Worm (Caenorhabditis elegans): ENCODE measurements around the gene F16H6.7.

Gene F16H6.7

ce11 chrV:18198421-18198820 lies 10.6 kb downstream of the F16H6.7 start, which contains the start of gene F16H6.4:
Gene F16H6.4, plus strand, starts transcription at chrV:18198721.
- TF ChIP-seq hpl-2 (GFP tag; optimal IDR thresholded peaks at IDR 0.05): no peak
- TF ChIP-seq lin-35 (GFP tag; optimal IDR thresholded peaks at IDR 0.05): no peak
- TF ChIP-seq egl-27 (tag; optimal IDR thresholded peaks at IDR 0.05): no peak
- no peak for TF ChIP-seq unc-98 (GFP tag; IDR thresholded peaks at IDR 0.05)
- TF ChIP-seq elt-3 (tag; optimal IDR thresholded peaks at IDR 0.05): no peak
- TF ChIP-seq nhr-11 (tag; optimal IDR thresholded peaks at IDR 0.05): no peak

DNA sequence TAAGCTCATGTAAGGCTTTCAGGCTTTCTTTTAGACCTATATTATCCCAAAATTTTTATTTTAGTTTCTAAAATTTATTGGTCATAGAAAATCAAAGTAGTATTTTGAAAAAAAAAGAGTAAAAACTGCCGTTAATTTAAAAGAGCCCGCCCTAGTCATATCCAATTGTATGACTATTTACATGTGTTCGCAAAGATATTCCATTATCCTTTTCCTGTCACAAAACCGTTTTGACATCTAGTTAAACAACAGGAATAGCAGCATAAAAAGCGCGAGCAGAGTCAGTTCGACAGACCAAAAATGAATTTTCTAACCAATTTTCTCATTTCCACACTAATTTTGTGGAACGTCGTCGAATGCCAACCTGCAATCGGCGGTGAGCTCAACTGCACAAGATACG lies 14.0 kb downstream of the F16H6.7 start, which contains the start of gene F16H6.3:
TSS of gene F16H6.3 (plus strand) at position 301 of the 400 bp plus-strand sequence.
- TF ChIP-seq egl-13 (tag; optimal IDR thresholded peaks at IDR 0.05): no peak
- no peak for TF ChIP-seq sup-37 (GFP tag; optimal IDR thresholded peaks at IDR 0.05)
- no peak for TF ChIP-seq tlp-1 (tag; optimal IDR thresholded peaks at IDR 0.05)
- TF ChIP-seq mab-9 (GFP tag; IDR thresholded peaks at IDR 0.05): no peak
- no peak for TF ChIP-seq fkh-8 (tag; optimal IDR thresholded peaks at IDR 0.05)
- no peak for TF ChIP-seq blmp-1 (tag; optimal IDR thresholded peaks at IDR 0.05)
- no peak for TF ChIP-seq lin-35 (GFP tag; optimal IDR thresholded peaks at IDR 0.05)

DNA sequence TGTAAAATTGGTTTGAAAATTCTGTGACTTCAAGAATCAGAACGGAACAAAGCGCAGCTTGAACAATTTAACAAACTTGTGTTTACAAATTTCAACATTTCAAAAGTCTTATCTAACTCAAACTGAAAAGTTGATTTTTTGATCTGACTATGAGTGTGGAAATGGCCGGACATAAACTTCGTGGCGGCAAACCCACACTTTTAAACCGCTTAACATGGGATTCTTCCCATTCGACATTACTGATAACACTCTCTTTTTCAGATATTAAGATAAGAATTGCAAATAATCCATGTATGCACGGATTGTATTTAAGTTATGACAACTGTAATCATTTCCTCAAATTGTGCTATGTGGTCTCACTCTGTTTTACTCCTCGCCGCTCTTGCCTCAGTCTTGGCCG lies 17.8 kb downstream of the F16H6.7 start, which contains the start of gene clec-42:
TSS of gene clec-42 (plus strand) at position 285 of the 400 bp plus-strand sequence.
- no peak for TF ChIP-seq nhr-85 (tag)
- TF ChIP-seq fkh-4 (tag; optimal IDR thresholded peaks at IDR 0.05; ENCODE audit: borderline replicate concordance): no peak
- TF ChIP-seq unc-130 (tag; optimal IDR thresholded peaks at IDR 0.05): no peak
- TF ChIP-seq pax-3 (tag; optimal IDR thresholded peaks at IDR 0.05): no peak
- no peak for TF ChIP-seq aly-2 (tag; optimal IDR thresholded peaks at IDR 0.05)
- TF ChIP-seq nhr-71 (tag; optimal IDR thresholded peaks at IDR 0.05): no peak
- TF ChIP-seq mdl-1 (tag; optimal IDR thresholded peaks at IDR 0.05): no peak
- TF ChIP-seq efl-1 (optimal IDR thresholded peaks at IDR 0.05): no peak
- peak in 1 of 2 experiments; percentile 8 for TF ChIP-seq efl-1 (GFP tag; optimal IDR thresholded peaks at IDR 0.05 in 1 of 2)
- no peak for TF ChIP-seq C04F5.9 (tag; optimal IDR thresholded peaks at IDR 0.05)
- TF ChIP-seq elt-2 (tag; optimal IDR thresholded peaks at IDR 0.05): peak; percentile 88
- peak; percentile 2 for TF ChIP-seq nhr-90 (tag; optimal IDR thresholded peaks at IDR 0.05; ENCODE audit: poor library complexity)

DNA sequence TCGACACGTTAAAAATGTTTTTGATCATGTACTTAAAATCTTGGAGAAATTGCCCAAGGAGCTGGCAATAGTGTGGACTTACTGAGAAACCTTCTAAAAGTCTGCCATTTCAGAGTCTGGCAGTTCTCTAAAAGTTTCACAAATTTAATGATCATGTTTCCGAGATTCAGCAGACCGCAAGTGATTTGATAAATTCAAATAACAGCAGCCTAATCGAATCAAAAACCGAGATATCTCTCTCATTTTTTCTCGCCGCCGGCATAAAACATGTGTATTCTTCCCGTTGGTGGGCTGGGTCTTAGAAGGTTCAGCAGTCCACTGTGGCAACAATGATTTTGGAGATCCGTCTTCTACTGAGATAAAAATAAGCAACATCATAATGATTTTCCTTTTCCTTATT lies 19.8 kb downstream of the F16H6.7 start, which contains the start of gene clec-246:
TSS of gene clec-246 (plus strand) at position 301 of the 400 bp plus-strand sequence.
- TF ChIP-seq aha-1 (tag; optimal IDR thresholded peaks at IDR 0.05) (no peak), tbx-2 (tag; optimal IDR thresholded peaks at IDR 0.05) (no peak), rnt-1 (tag; optimal IDR thresholded peaks at IDR 0.05) (no peak), ceh-90 (tag; optimal IDR thresholded peaks at IDR 0.05) (no peak), snpc-4 (tag; optimal IDR thresholded peaks at IDR 0.05) (no peak), nhr-11 (tag; optimal IDR thresholded peaks at IDR 0.05) (no peak), unc-62 (GFP tag; optimal IDR thresholded peaks at IDR 0.05) (no peak), fkh-10 (GFP tag; optimal IDR thresholded peaks at IDR 0.05) (no peak), nhr-71 (tag; optimal IDR thresholded peaks at IDR 0.05) (no peak), pax-3 (tag; optimal IDR thresholded peaks at IDR 0.05) (no peak), nhr-19 (GFP tag; conservative IDR thresholded peaks at IDR 0.05) (no peak), hpl-2 (GFP tag; optimal IDR thresholded peaks at IDR 0.05) (no peak), lin-14 (GFP tag; optimal IDR thresholded peaks at IDR 0.05) (no peak), mab-9 (GFP tag; IDR thresholded peaks at IDR 0.05) (no peak), nhr-90 (tag; optimal IDR thresholded peaks at IDR 0.05; ENCODE audit: poor library complexity) (no peak), tlp-1 (tag; optimal IDR thresholded peaks at IDR 0.05) (no peak), efl-1 (optimal IDR thresholded peaks at IDR 0.05) (no peak), efl-1 (GFP tag; optimal IDR thresholded peaks at IDR 0.05 in 1 of 2) (no peak), elt-2 (tag; optimal IDR thresholded peaks at IDR 0.05) (no peak)

- TF ChIP-seq nhr-85 (tag): peak; percentile 60
- no peak for TF ChIP-seq pag-3 (tag; optimal IDR thresholded peaks at IDR 0.05; ENCODE audit: borderline replicate concordance, insufficient read depth)
- TF ChIP-seq fkh-10 (GFP tag; optimal IDR thresholded peaks at IDR 0.05): no peak
- no peak for TF ChIP-seq pqm-1 (tag; optimal IDR thresholded peaks at IDR 0.05)
- TF ChIP-seq elt-3 (tag; optimal IDR thresholded peaks at IDR 0.05): no peak
- no peak for TF ChIP-seq fkh-4 (tag; optimal IDR thresholded peaks at IDR 0.05; ENCODE audit: borderline replicate concordance)
- TF ChIP-seq ama-1 (optimal IDR thresholded peaks at IDR 0.05): no peak
Measured at ce11 chrV:18188328-18188727, 20.6 kb downstream of the F16H6.7 start, which contains the start of gene clec-245. Gene clec-245, minus strand, starts transcription at chrV:18188428.

Measured in whole organism, L1 larva.